Fruit fly (Drosophila melanogaster): ENCODE data around the gene Vps33B.
A peak's percentile ranks its signal among the peaks of the same experiment; 100 is the strongest.

Vps33B gene

dm6 chr3R:25448318-25448717 is 25.0 kb upstream of the Vps33B start (continued):
- TF ChIP-seq pan (optimal IDR thresholded peaks at IDR 0.05) (no peak), pan (GFP tag; optimal IDR thresholded peaks at IDR 0.05 in 1 of 2, IDR thresholded peaks at IDR 0.05 in 1 of 2) (peak in 1 of 2 experiments; percentile 34), ci (GFP tag; IDR thresholded peaks at IDR 0.05) (peak; percentile 40; the same call in 1 of the 3 replicates), D19A (tag; optimal IDR thresholded peaks at IDR 0.05) (peak; percentile 90), CG7556 (GFP tag; optimal IDR thresholded peaks at IDR 0.05) (peak; percentile 11)

DNA sequence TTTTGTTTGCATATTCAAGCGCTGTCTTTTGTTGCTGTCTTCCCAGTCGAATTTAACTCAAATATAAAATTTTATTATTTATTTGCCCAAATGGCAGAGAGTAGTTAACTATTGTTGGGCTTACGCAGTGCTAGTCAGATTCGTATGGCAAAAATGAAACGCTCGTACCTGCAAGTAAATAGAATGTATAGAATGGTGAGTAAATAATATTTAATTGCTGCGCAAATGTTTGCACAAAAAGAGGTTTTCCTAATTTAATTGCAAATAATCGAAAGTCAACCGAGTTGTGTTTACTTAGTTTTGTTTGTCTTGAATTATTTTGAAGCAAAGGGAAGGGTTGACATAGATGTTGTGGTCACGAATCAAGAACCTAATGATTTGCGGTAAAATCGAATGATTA is 24.6 kb upstream of the Vps33B start:
- no peak for TF ChIP-seq ewg (GFP tag; optimal IDR thresholded peaks at IDR 0.05)
- TF ChIP-seq CG15011 (GFP tag; optimal IDR thresholded peaks at IDR 0.05), result peak; percentile 28
- no peak for TF ChIP-seq nerfin-1 (tag; optimal IDR thresholded peaks at IDR 0.05)
- peak; percentile 37 for TF ChIP-seq CG3281 (GFP tag; optimal IDR thresholded peaks at IDR 0.05)
- no peak for TF ChIP-seq CG2712 (tag; optimal IDR thresholded peaks at IDR 0.05)
- TF ChIP-seq gem (tag; optimal IDR thresholded peaks at IDR 0.05), result peak; percentile 13
- peak; percentile 17 for TF ChIP-seq CG11504 (tag; optimal IDR thresholded peaks at IDR 0.05)
- peak; percentile 11 for TF ChIP-seq CG18011 (GFP tag; optimal IDR thresholded peaks at IDR 0.05)
- peak; percentile 74 for TF ChIP-seq Med (GFP tag)
- peak; percentile 11 for TF ChIP-seq D19B (GFP tag; optimal IDR thresholded peaks at IDR 0.05)
- no peak for TF ChIP-seq run (tag; optimal IDR thresholded peaks at IDR 0.05)
- TF ChIP-seq PHDP (tag; optimal IDR thresholded peaks at IDR 0.05), result peak; percentile 42
- no peak for TF ChIP-seq CG30431 (GFP tag; optimal IDR thresholded peaks at IDR 0.05)
- no peak for TF ChIP-seq D (optimal IDR thresholded peaks at IDR 0.05)
- no peak for TF ChIP-seq D (GFP tag; optimal IDR thresholded peaks at IDR 0.05)
- TF ChIP-seq Asciz (GFP tag; optimal IDR thresholded peaks at IDR 0.05), result peak; percentile 38
- no peak for TF ChIP-seq CG8388 (GFP tag; optimal IDR thresholded peaks at IDR 0.05)
- TF ChIP-seq mam (GFP tag; optimal IDR thresholded peaks at IDR 0.05), result no peak
- peak; percentile 9 for TF ChIP-seq CG17568 (GFP tag; optimal IDR thresholded peaks at IDR 0.05)
- 0 out of 2 replicates have a peak, but pooled peaks have one; percentile 36 for TF ChIP-seq Atf6 (GFP tag; IDR thresholded peaks at IDR 0.05)
- peak; percentile 17 for TF ChIP-seq caup (GFP tag; optimal IDR thresholded peaks at IDR 0.05; ENCODE audit: severe bottlenecking)
- peak; percentile 23 for TF ChIP-seq CG6765 (GFP tag; optimal IDR thresholded peaks at IDR 0.05)
- TF ChIP-seq Fer1 (GFP tag; optimal IDR thresholded peaks at IDR 0.05), result peak; percentile 39
- TF ChIP-seq schlank (tag; optimal IDR thresholded peaks at IDR 0.05), result peak; percentile 35
- TF ChIP-seq lab (GFP tag; optimal IDR thresholded peaks at IDR 0.05), result peak; percentile 43
- peak; percentile 7 for TF ChIP-seq eyg (GFP tag; optimal IDR thresholded peaks at IDR 0.05)
- peak; percentile 48 for TF ChIP-seq CG2678 (tag; optimal IDR thresholded peaks at IDR 0.05)
- TF ChIP-seq tgo (GFP tag; IDR thresholded peaks at IDR 0.05), result no peak
- peak; percentile 12 for TF ChIP-seq exex (tag; optimal IDR thresholded peaks at IDR 0.05)
- TF ChIP-seq CG18619 (GFP tag; optimal IDR thresholded peaks at IDR 0.05), result peak; percentile 10
- peak; percentile 11 for TF ChIP-seq CG6813 (GFP tag; optimal IDR thresholded peaks at IDR 0.05)
- TF ChIP-seq unpg (GFP tag; optimal IDR thresholded peaks at IDR 0.05), result peak; percentile 7
- TF ChIP-seq h (optimal IDR thresholded peaks at IDR 0.05), result no peak
- no peak for TF ChIP-seq CG10431 (GFP tag; optimal IDR thresholded peaks at IDR 0.05)
- 0 out of 3 replicates have a peak, but pooled peaks have one; percentile 17 for TF ChIP-seq CG17361 (GFP tag; IDR thresholded peaks at IDR 0.05)
- no peak for TF ChIP-seq CG9609 (GFP tag; optimal IDR thresholded peaks at IDR 0.05)
- TF ChIP-seq CG33557 (GFP tag; optimal IDR thresholded peaks at IDR 0.05), result no peak
- TF ChIP-seq Hmr (GFP tag; optimal IDR thresholded peaks at IDR 0.05), result peak; percentile 35
- TF ChIP-seq CG18599 (GFP tag; optimal IDR thresholded peaks at IDR 0.05), result peak; percentile 32
- TF ChIP-seq CG1233 (GFP tag; optimal IDR thresholded peaks at IDR 0.05), result peak; percentile 23
- peak; percentile 26 for TF ChIP-seq Jarid2 (GFP tag; optimal IDR thresholded peaks at IDR 0.05)
- peak; percentile 9 for TF ChIP-seq Meics (GFP tag; optimal IDR thresholded peaks at IDR 0.05)
- TF ChIP-seq CG2120 (GFP tag; optimal IDR thresholded peaks at IDR 0.05), result peak; percentile 2
- no peak for TF ChIP-seq CG8944 (GFP tag; optimal IDR thresholded peaks at IDR 0.05)
